Worm (Caenorhabditis elegans) whole organism, L4 larva: Measurements from ENCODE around the gene F02C9.1.

Experiments
- D1046.2 ChIP-seq: fragments of 200-800 bp; sonication (Bioruptor generic); IDR thresholded peaks from 2 replicates; pipeline ENCODE4 v1.3.6; 2022; ENCODE audit warnings: missing genetic modification characterization, missing compliant biosample characterization
- F26F4.8 ChIP-seq: fragments of 200-800 bp; sonication (Bioruptor generic); conservative IDR thresholded peaks from 2 replicates; pipeline ENCODE4 v1.3.6; 2022; ENCODE audit warnings: missing genetic modification characterization, missing compliant biosample characterization
- F44E2.7 ChIP-seq: fragments of 200-800 bp; sonication (Bioruptor generic); IDR thresholded peaks from 2 replicates; pipeline ENCODE4 v2.1.2; 2022; ENCODE audit warnings: missing genetic modification characterization, missing compliant biosample characterization
- R02D3.7 ChIP-seq: fragments of 150-350 bp; sonication (generic microtip); optimal IDR thresholded peaks from 3 replicates; lab custom pipeline; 2014; ENCODE audit warnings: missing biosample characterization, missing genetic modification characterization
- Y105C5A.15 ChIP-seq: fragments of 200-800 bp; sonication (Bioruptor generic); IDR thresholded peaks from 2 replicates; pipeline ENCODE4 v1.3.6; 2022; ENCODE audit warnings: missing genetic modification characterization, missing compliant biosample characterization
- Y48G9A.11 ChIP-seq: fragments of 200-800 bp; sonication (Bioruptor generic); IDR thresholded peaks from 2 replicates; pipeline ENCODE4 v1.3.6; 2022; ENCODE audit warnings: missing genetic modification reagents, missing genetic modification characterization, missing compliant biosample characterization
- Y5F2A.4 ChIP-seq: fragments of 200-800 bp; sonication (Bioruptor generic); optimal IDR thresholded peaks from 2 replicates; lab custom pipeline; 2018; ENCODE audit warnings: mild to moderate bottlenecking, missing genetic modification characterization, missing compliant biosample characterization
- Y75B8A.6 ChIP-seq: fragments of 200-800 bp; sonication (Bioruptor generic); IDR thresholded peaks from 2 replicates; pipeline ENCODE4 v1.3.6; 2022; ENCODE audit warnings: missing genetic modification reagents, missing genetic modification characterization, missing compliant biosample characterization
- aha-1 ChIP-seq: fragments of 150-350 bp; peaks from one replicate; lab custom pipeline; 2014; ENCODE audit warnings: missing biosample characterization, missing genetic modification characterization
- aly-2 ChIP-seq: sonication (generic microtip); optimal IDR thresholded peaks from 2 replicates; lab custom pipeline; 2018; ENCODE audit warnings: missing biosample characterization, missing genetic modification characterization
- ceh-62 ChIP-seq: sonication (generic microtip); optimal IDR thresholded peaks from 2 replicates; lab custom pipeline; 2017; ENCODE audit warnings: missing biosample characterization, missing genetic modification characterization
- ctbp-1 ChIP-seq: fragments of 200-800 bp; sonication (Bioruptor generic); IDR thresholded peaks from 2 replicates; pipeline ENCODE4 v1.3.6; 2022; ENCODE audit warnings: missing genetic modification reagents, missing genetic modification characterization, missing compliant biosample characterization
- daf-16 ChIP-seq, 3 experiments: sonication (generic microtip); optimal IDR thresholded peaks; 2 replicates each; lab custom pipeline; 2016 to 2017; ENCODE audit warnings: missing genetic modification characterization in 3 of 3, missing genetic modification reagents in 3 of 3, mild to moderate bottlenecking in 2 of 3, missing compliant biosample characterization in 2 of 3, missing biosample characterization in 1 of 3, moderate library complexity in 1 of 3
- dmd-6 ChIP-seq: fragments of 200-800 bp; sonication (Bioruptor generic); IDR thresholded peaks from 2 replicates; pipeline ENCODE4 v1.3.6; 2022; ENCODE audit warnings: missing genetic modification reagents, missing genetic modification characterization, missing compliant biosample characterization
- dmd-8 ChIP-seq: fragments of 200-800 bp; sonication (Bioruptor generic); IDR thresholded peaks from 2 replicates; pipeline ENCODE4 v1.3.6; 2022; ENCODE audit warnings: missing genetic modification characterization, missing compliant biosample characterization
- dpl-1 ChIP-seq: fragments of 150-350 bp; optimal IDR thresholded peaks from 2 replicates; lab custom pipeline; 2014; ENCODE audit warnings: missing biosample characterization, missing genetic modification reagents, missing genetic modification characterization
- egl-43 ChIP-seq: fragments of 200-800 bp; sonication (Bioruptor generic); IDR thresholded peaks from 2 replicates; pipeline ENCODE4 v1.3.6; 2022; ENCODE audit warnings: missing genetic modification reagents, missing genetic modification characterization, missing compliant biosample characterization
- fkh-10 ChIP-seq: fragments of 150-350 bp; optimal IDR thresholded peaks from 2 replicates; lab custom pipeline; 2014; ENCODE audit warnings: missing biosample characterization, missing genetic modification reagents, missing genetic modification characterization
- hif-1 ChIP-seq, 2 experiments: sonication (generic microtip); optimal IDR thresholded peaks; 2 replicates each; lab custom pipeline; 2016 to 2017; ENCODE audit warnings: missing compliant biosample characterization in 2 of 2, missing genetic modification characterization in 2 of 2, missing genetic modification reagents in 2 of 2, missing genotype in 2 of 2, mild to moderate bottlenecking in 1 of 2
- hlh-11 ChIP-seq: fragments of 200-800 bp; sonication (Bioruptor generic); optimal IDR thresholded peaks from 2 replicates; lab custom pipeline; 2018; ENCODE audit warnings: mild to moderate bottlenecking, missing genetic modification characterization, missing compliant biosample characterization
- madf-5 ChIP-seq, 2 experiments: fragments of 200-800 bp; sonication (Bioruptor generic); IDR thresholded peaks; 2 replicates each; pipeline ENCODE4 v1.3.6; 2022; ENCODE audit warnings: missing compliant biosample characterization in 2 of 2, missing genetic modification characterization in 2 of 2
- nhr-25 ChIP-seq: sonication (generic microtip); optimal IDR thresholded peaks from 2 replicates; lab custom pipeline; 2017; ENCODE audit warnings: missing genetic modification characterization, mild to moderate bottlenecking, missing compliant biosample characterization, antibody characterized with exemption, moderate library complexity, borderline replicate concordance; ENCODE audit not compliant: insufficient read depth
- nhr-28 ChIP-seq: fragments of 150-350 bp; optimal IDR thresholded peaks from 2 replicates; lab custom pipeline; 2014; ENCODE audit warnings: missing biosample characterization, missing genetic modification characterization
- nhr-6 ChIP-seq: fragments of 150-350 bp; optimal IDR thresholded peaks from 2 replicates; lab custom pipeline; 2014; ENCODE audit warnings: missing biosample characterization, missing genetic modification characterization
- nhr-77 ChIP-seq: fragments of 150-350 bp; optimal IDR thresholded peaks from 2 replicates; lab custom pipeline; 2014; ENCODE audit warnings: missing biosample characterization, missing genetic modification characterization
- rbr-2 ChIP-seq: sonication (generic microtip); optimal IDR thresholded peaks from 2 replicates; lab custom pipeline; 2016; ENCODE audit warnings: missing genotype, missing genetic modification characterization, missing compliant biosample characterization
- saeg-2 ChIP-seq: fragments of 200-800 bp; sonication (Bioruptor generic); IDR thresholded peaks from 2 replicates; pipeline ENCODE4 v1.3.6; 2022; ENCODE audit warnings: missing genetic modification reagents, missing genetic modification characterization, missing compliant biosample characterization
- set-16 ChIP-seq: fragments of 200-800 bp; sonication (Bioruptor generic); IDR thresholded peaks from 2 replicates; pipeline ENCODE4 v1.3.6; 2022; ENCODE audit warnings: missing genetic modification reagents, missing genetic modification characterization, missing compliant biosample characterization
- tag-97 ChIP-seq: fragments of 200-800 bp; sonication (Bioruptor generic); IDR thresholded peaks from 2 replicates; pipeline ENCODE4 v1.3.6; 2022; ENCODE audit warnings: missing genetic modification characterization, missing compliant biosample characterization
- vab-7 ChIP-seq: fragments of 200-800 bp; sonication (Bioruptor generic); IDR thresholded peaks from 2 replicates; pipeline ENCODE4 v1.3.6; 2022; ENCODE audit warnings: missing genetic modification reagents, missing genetic modification characterization, missing compliant biosample characterization
- zip-2 ChIP-seq: fragments of 150-350 bp; optimal IDR thresholded peaks from 2 replicates; lab custom pipeline; 2014; ENCODE audit warnings: missing biosample characterization, missing genetic modification characterization

Gene F02C9.1

ce11 chrV:3121743-3122142, 16.8 kb upstream of the F02C9.1 start, which contains the start of gene srt-56:
srt-56 (minus strand) TSS chrV:3121843.
- TF ChIP-seq ctbp-1 (GFP tag; lab: Robert Waterston, UW): no peak
- peak; percentile 49 for TF ChIP-seq aha-1 (tag; lab: Kevin White, UChicago)

ce11 chrV:3122403-3122802, 16.1 kb upstream of the F02C9.1 start:
- peak; percentile 93 for TF ChIP-seq aha-1 (tag; lab: Kevin White, UChicago)
- TF ChIP-seq tag-97 (GFP tag; lab: Robert Waterston, UW): no peak
- no peak for TF ChIP-seq dmd-6 (GFP tag; lab: Robert Waterston, UW)
- TF ChIP-seq nhr-77 (tag; lab: Kevin White, UChicago): no peak

ce11 chrV:3124912-3125311, 13.6 kb upstream of the F02C9.1 start, which contains the start of gene Y73C8C.12:
Y73C8C.12 (plus strand) TSS chrV:3125212.
- TF ChIP-seq aha-1 (tag; lab: Kevin White, UChicago) (peak; percentile 28), rbr-2 (no peak)

ce11 chrV:3127670-3128069, 10.8 kb upstream of the F02C9.1 start, which contains the start of gene Y73C8C.10:
Y73C8C.10 (minus strand) TSS chrV:3127770.
- TF ChIP-seq nhr-28 (tag; lab: Kevin White, UChicago) (peak; percentile 64), nhr-25 (tag; lab: Kevin White, UChicago) (no peak), aha-1 (tag; lab: Kevin White, UChicago) (peak; percentile 32)

ce11 chrV:3128803-3129202, 9.7 kb upstream of the F02C9.1 start, which contains the start of gene tat-6:
tat-6 (plus strand) TSS chrV:3129103.
- no peak for TF ChIP-seq vab-7
- no peak for TF ChIP-seq fkh-10 (GFP tag; lab: Kevin White, UChicago)
- no peak for TF ChIP-seq aha-1 (tag; lab: Kevin White, UChicago)
- TF ChIP-seq Y5F2A.4: no peak
- no peak for TF ChIP-seq saeg-2
- TF ChIP-seq R02D3.7 (tag; lab: Kevin White, UChicago): no peak
- no peak for TF ChIP-seq tag-97 (GFP tag; lab: Robert Waterston, UW)
- no peak for TF ChIP-seq zip-2 (tag; lab: Kevin White, UChicago)

- TF ChIP-seq Y48G9A.11 (GFP tag; lab: Robert Waterston, UW) (peak; percentile 41; the same call in 1 of the 2 replicates), dmd-8 (no peak), set-16 (peak; percentile 99), daf-16 (GFP tag; optimal IDR thresholded peaks at IDR 0.05; lab: Kevin White, UChicago) (no peak), daf-16 (tag; optimal IDR thresholded peaks at IDR 0.05; lab: Kevin White, UChicago) (no peak), egl-43 (0 out of 2 replicates have a peak, but pooled peaks have one; percentile 11), F44E2.7 (peak; percentile 62; the same call in 1 of the 2 replicates)
Measured at ce11 chrV:3132116-3132515, 6.4 kb upstream of the F02C9.1 start.

- TF ChIP-seq F44E2.7: no peak
- TF ChIP-seq ceh-62 (tag; lab: Kevin White, UChicago): no peak
- TF ChIP-seq set-16: peak; percentile 76
Measured at ce11 chrV:3133293-3133755, 5.2 kb upstream of the F02C9.1 start, which contains the start of gene F02C9.2. F02C9.2 (plus strand) TSS chrV:3133705.

- TF ChIP-seq R02D3.7 (tag; lab: Kevin White, UChicago) (no peak), D1046.2 (GFP tag; lab: Robert Waterston, UW) (no peak), F26F4.8 (no peak), nhr-28 (tag; lab: Kevin White, UChicago) (no peak), nhr-25 (tag; lab: Kevin White, UChicago) (no peak), dpl-1 (no peak), hif-1 (tag; optimal IDR thresholded peaks at IDR 0.05; lab: Kevin White, UChicago) (no peak), aly-2 (tag; lab: Kevin White, UChicago) (no peak), Y5F2A.4 (no peak), nhr-6 (no peak), Y75B8A.6 (GFP tag; lab: Robert Waterston, UW) (no peak), madf-5 (GFP tag; IDR thresholded peaks at IDR 0.05; lab: Robert Waterston, UW) (no peak), Y105C5A.15 (GFP tag; lab: Robert Waterston, UW) (no peak), zip-2 (tag; lab: Kevin White, UChicago) (no peak), hlh-11 (no peak)
Measured at ce11 chrV:3141190-3141589, 2.7 kb downstream of the F02C9.1 start, which contains the start of gene srab-9. srab-9 (minus strand) TSS chrV:3141290.
